Worm (Caenorhabditis elegans) whole organism, L1 larva: ENCODE data around the gene D1044.1.

ENCODE experiments used
- F16B12.6 ChIP-seq: fragments of 150-350 bp; optimal IDR thresholded peaks from 2 replicates; lab custom pipeline; 2014; ENCODE audit warnings: missing biosample characterization, missing genetic modification characterization
- aha-1 ChIP-seq: fragments of 150-350 bp; optimal IDR thresholded peaks from 2 replicates; lab custom pipeline; 2014; ENCODE audit warnings: missing biosample characterization, missing genetic modification characterization
- alr-1 ChIP-seq: fragments of 200-800 bp; sonication (Bioruptor generic); optimal IDR thresholded peaks from 2 replicates; lab custom pipeline; 2018; ENCODE audit warnings: borderline replicate concordance, mild to moderate bottlenecking, missing genetic modification characterization, missing compliant biosample characterization
- ceh-8 ChIP-seq: fragments of 200-800 bp; sonication (Bioruptor generic); optimal IDR thresholded peaks from 2 replicates; lab custom pipeline; 2018; ENCODE audit warnings: mild to moderate bottlenecking, missing genetic modification characterization, moderate library complexity, missing compliant biosample characterization
- ceh-90 ChIP-seq: sonication (generic microtip); optimal IDR thresholded peaks from 2 replicates; lab custom pipeline; 2016; ENCODE audit warnings: missing genetic modification characterization, missing compliant biosample characterization
- dpl-1 ChIP-seq, 3 experiments: fragments of 150-350 bp in 2 of 3; sonication (generic microtip) in 1 of 3; optimal IDR thresholded peaks; 2 replicates each; lab custom pipeline; 2014 to 2017; ENCODE audit warnings: missing biosample characterization in 3 of 3, missing genetic modification characterization in 3 of 3, missing genetic modification reagents in 3 of 3
- dsc-1 ChIP-seq: sonication (generic microtip); optimal IDR thresholded peaks from 2 replicates; lab custom pipeline; 2016; ENCODE audit warnings: mild to moderate bottlenecking, missing genetic modification characterization, missing compliant biosample characterization
- efl-3 ChIP-seq: fragments of 200-800 bp; sonication (Bioruptor generic); optimal IDR thresholded peaks from 2 replicates; lab custom pipeline; 2018; ENCODE audit warnings: mild to moderate bottlenecking, missing genetic modification characterization, missing compliant biosample characterization
- elt-3 ChIP-seq, 6 experiments: fragments of 150-350 bp in 1 of 6; sonication (generic microtip); optimal IDR thresholded peaks; 2 replicates each; lab custom pipeline; 2017 to 2018; ENCODE audit warnings: missing biosample characterization in 6 of 6, missing genetic modification characterization in 6 of 6, inconsistent platforms in 1 of 6
- fkh-4 ChIP-seq: sonication (generic microtip); optimal IDR thresholded peaks from 2 replicates; lab custom pipeline; 2016; ENCODE audit warnings: missing compliant biosample characterization, missing genetic modification characterization, borderline replicate concordance
- fos-1 ChIP-seq: fragments of 150-350 bp; optimal IDR thresholded peaks from 2 replicates; lab custom pipeline; 2014; ENCODE audit warnings: missing biosample characterization, missing genetic modification characterization
- grh-1 ChIP-seq: fragments of 200-800 bp; sonication (Bioruptor generic); IDR thresholded peaks from 2 replicates; pipeline ENCODE4 v1.3.6; 2022; ENCODE audit warnings: missing genetic modification reagents, missing genetic modification characterization, missing compliant biosample characterization
- hlh-4 ChIP-seq: sonication (generic microtip); optimal IDR thresholded peaks from 2 replicates; lab custom pipeline; 2016; ENCODE audit warnings: mild to moderate bottlenecking, missing genetic modification characterization, missing compliant biosample characterization
- hpl-2 ChIP-seq: fragments of 150-350 bp; optimal IDR thresholded peaks from 2 replicates; lab custom pipeline; 2014; ENCODE audit warnings: missing biosample characterization, missing genetic modification reagents, missing genetic modification characterization
- irx-1 ChIP-seq: sonication (generic microtip); optimal IDR thresholded peaks from 2 replicates; lab custom pipeline; 2016; ENCODE audit warnings: missing genetic modification characterization, missing compliant biosample characterization
- jun-1 ChIP-seq: fragments of 150-350 bp; optimal IDR thresholded peaks from 2 replicates; lab custom pipeline; 2014; ENCODE audit warnings: missing biosample characterization, missing genetic modification reagents, missing genetic modification characterization
- lin-15B ChIP-seq: fragments of 150-350 bp; sonication (generic microtip); optimal IDR thresholded peaks from 3 replicates; lab custom pipeline; 2014; ENCODE audit warnings: missing biosample characterization, missing genetic modification characterization
- lir-3 ChIP-seq: sonication (generic microtip); optimal IDR thresholded peaks from 2 replicates; lab custom pipeline; 2016; ENCODE audit warnings: mild to moderate bottlenecking, missing genetic modification characterization, moderate library complexity, missing compliant biosample characterization; ENCODE audit not compliant: poor library complexity
- lsy-2 ChIP-seq, 2 experiments: fragments of 150-350 bp; optimal IDR thresholded peaks; 2 replicates each; lab custom pipeline; 2014; ENCODE audit warnings: missing biosample characterization in 2 of 2, missing genetic modification characterization in 2 of 2
- mdl-1 ChIP-seq, 2 experiments: fragments of 150-350 bp; optimal IDR thresholded peaks; 2 replicates each; lab custom pipeline; 2014 to 2017; ENCODE audit warnings: missing biosample characterization in 2 of 2, missing genetic modification characterization in 2 of 2, inconsistent platforms in 1 of 2
- mef-2 ChIP-seq: fragments of 150-350 bp; optimal IDR thresholded peaks from 2 replicates; lab custom pipeline; 2014; ENCODE audit warnings: missing biosample characterization, missing genetic modification characterization
- mep-1 ChIP-seq: fragments of 150-350 bp; optimal IDR thresholded peaks from 2 replicates; lab custom pipeline; 2014; ENCODE audit warnings: missing biosample characterization, missing genetic modification characterization
- nhr-12 ChIP-seq: sonication (generic microtip); optimal IDR thresholded peaks from 2 replicates; lab custom pipeline; 2017; ENCODE audit warnings: missing biosample characterization, missing genetic modification characterization
- nhr-20 ChIP-seq: sonication (generic microtip); optimal IDR thresholded peaks from 2 replicates; lab custom pipeline; 2016; ENCODE audit warnings: mild to moderate bottlenecking, missing genetic modification characterization, missing compliant biosample characterization
- nhr-237 ChIP-seq: fragments of 150-350 bp; optimal IDR thresholded peaks from 2 replicates; lab custom pipeline; 2014; ENCODE audit warnings: missing biosample characterization, missing genetic modification characterization
- nhr-47 ChIP-seq: sonication (generic microtip); optimal IDR thresholded peaks from 2 replicates; lab custom pipeline; 2016; ENCODE audit warnings: mild to moderate bottlenecking, missing genetic modification characterization, moderate library complexity, missing compliant biosample characterization
- nhr-71 ChIP-seq: sonication (generic microtip); optimal IDR thresholded peaks from 2 replicates; lab custom pipeline; 2016; ENCODE audit warnings: mild to moderate bottlenecking, missing genetic modification characterization, moderate library complexity, missing compliant biosample characterization
- nhr-76 ChIP-seq: sonication (generic microtip); optimal IDR thresholded peaks from 2 replicates; lab custom pipeline; 2017; ENCODE audit warnings: missing biosample characterization, missing genetic modification characterization
- nhr-77 ChIP-seq: fragments of 150-350 bp; optimal IDR thresholded peaks from 2 replicates; lab custom pipeline; 2014; ENCODE audit warnings: missing biosample characterization, missing genetic modification characterization
- nhr-84 ChIP-seq: sonication (generic microtip); optimal IDR thresholded peaks from 2 replicates; lab custom pipeline; 2017; ENCODE audit warnings: missing biosample characterization, missing genetic modification characterization
- nhr-85 ChIP-seq: sonication (generic microtip); peaks from one replicate; lab custom pipeline; 2016; ENCODE audit warnings: missing genetic modification characterization, inconsistent platforms, missing compliant biosample characterization
- nhr-90 ChIP-seq: sonication (generic microtip); optimal IDR thresholded peaks from 2 replicates; lab custom pipeline; 2016; ENCODE audit warnings: mild to moderate bottlenecking, missing genetic modification characterization, missing compliant biosample characterization; ENCODE audit not compliant: poor library complexity
- rnt-1 ChIP-seq: sonication (generic microtip); optimal IDR thresholded peaks from 2 replicates; lab custom pipeline; 2016; ENCODE audit warnings: mild to moderate bottlenecking, missing genetic modification characterization, moderate library complexity, missing compliant biosample characterization
- skn-1 ChIP-seq: fragments of 150-350 bp; optimal IDR thresholded peaks from 2 replicates; lab custom pipeline; 2014; ENCODE audit warnings: missing biosample characterization, missing genetic modification characterization
- snpc-4 ChIP-seq: fragments of 150-350 bp; optimal IDR thresholded peaks from 2 replicates; lab custom pipeline; 2014; ENCODE audit warnings: missing biosample characterization, missing genetic modification characterization
- snu-23 ChIP-seq: sonication (generic microtip); optimal IDR thresholded peaks from 2 replicates; lab custom pipeline; 2016; ENCODE audit warnings: missing genetic modification characterization, missing compliant biosample characterization
- sptf-1 ChIP-seq: fragments of 150-350 bp; optimal IDR thresholded peaks from 2 replicates; lab custom pipeline; 2014; ENCODE audit warnings: missing biosample characterization, missing genetic modification characterization
- sup-37 ChIP-seq: fragments of 200-800 bp; sonication (Bioruptor generic); optimal IDR thresholded peaks from 2 replicates; lab custom pipeline; 2018; ENCODE audit warnings: mild to moderate bottlenecking, missing genetic modification characterization, missing compliant biosample characterization
- swsn-7 ChIP-seq: sonication (generic microtip); optimal IDR thresholded peaks from 2 replicates; lab custom pipeline; 2016; ENCODE audit warnings: missing genetic modification characterization, missing compliant biosample characterization
- tlp-1 ChIP-seq: fragments of 150-350 bp; optimal IDR thresholded peaks from 2 replicates; lab custom pipeline; 2014; ENCODE audit warnings: missing biosample characterization, missing genetic modification characterization
- unc-130 ChIP-seq: fragments of 150-350 bp; optimal IDR thresholded peaks from 2 replicates; lab custom pipeline; 2017; ENCODE audit warnings: missing biosample characterization, missing genetic modification characterization, inconsistent platforms
- unc-62 ChIP-seq: fragments of 150-350 bp; optimal IDR thresholded peaks from 2 replicates; lab custom pipeline; 2014; ENCODE audit warnings: missing biosample characterization, missing genetic modification reagents, missing genetic modification characterization
- unc-86 ChIP-seq: sonication (generic microtip); optimal IDR thresholded peaks from 2 replicates; lab custom pipeline; 2016; ENCODE audit warnings: missing genetic modification characterization, missing compliant biosample characterization
- unc-98 ChIP-seq: fragments of 200-800 bp; sonication (Bioruptor generic); IDR thresholded peaks from 2 replicates; pipeline ENCODE4 v1.3.6; 2022; ENCODE audit warnings: missing genetic modification characterization, missing compliant biosample characterization
- vab-15 ChIP-seq: sonication (generic microtip); optimal IDR thresholded peaks from 2 replicates; lab custom pipeline; 2017; ENCODE audit warnings: missing genotype, mild to moderate bottlenecking, missing genetic modification characterization, missing compliant biosample characterization
- xbp-1 ChIP-seq: sonication (generic microtip); optimal IDR thresholded peaks from 2 replicates; lab custom pipeline; 2016; ENCODE audit warnings: missing genetic modification characterization, missing compliant biosample characterization
- zag-1 ChIP-seq: fragments of 150-350 bp; optimal IDR thresholded peaks from 2 replicates; lab custom pipeline; 2014; ENCODE audit warnings: missing biosample characterization, missing genetic modification characterization
- zip-4 ChIP-seq: fragments of 200-800 bp; sonication (Bioruptor generic); optimal IDR thresholded peaks from 2 replicates; lab custom pipeline; 2018; ENCODE audit warnings: mild to moderate bottlenecking, missing genetic modification characterization, moderate library complexity, missing compliant biosample characterization
- ztf-11 ChIP-seq, 2 experiments: sonication (generic microtip); optimal IDR thresholded peaks; 2 replicates each; lab custom pipeline; 2016 to 2017; ENCODE audit warnings: missing genetic modification characterization in 2 of 2, missing biosample characterization in 1 of 2, missing compliant biosample characterization in 1 of 2

The D1044.1 gene

DNA sequence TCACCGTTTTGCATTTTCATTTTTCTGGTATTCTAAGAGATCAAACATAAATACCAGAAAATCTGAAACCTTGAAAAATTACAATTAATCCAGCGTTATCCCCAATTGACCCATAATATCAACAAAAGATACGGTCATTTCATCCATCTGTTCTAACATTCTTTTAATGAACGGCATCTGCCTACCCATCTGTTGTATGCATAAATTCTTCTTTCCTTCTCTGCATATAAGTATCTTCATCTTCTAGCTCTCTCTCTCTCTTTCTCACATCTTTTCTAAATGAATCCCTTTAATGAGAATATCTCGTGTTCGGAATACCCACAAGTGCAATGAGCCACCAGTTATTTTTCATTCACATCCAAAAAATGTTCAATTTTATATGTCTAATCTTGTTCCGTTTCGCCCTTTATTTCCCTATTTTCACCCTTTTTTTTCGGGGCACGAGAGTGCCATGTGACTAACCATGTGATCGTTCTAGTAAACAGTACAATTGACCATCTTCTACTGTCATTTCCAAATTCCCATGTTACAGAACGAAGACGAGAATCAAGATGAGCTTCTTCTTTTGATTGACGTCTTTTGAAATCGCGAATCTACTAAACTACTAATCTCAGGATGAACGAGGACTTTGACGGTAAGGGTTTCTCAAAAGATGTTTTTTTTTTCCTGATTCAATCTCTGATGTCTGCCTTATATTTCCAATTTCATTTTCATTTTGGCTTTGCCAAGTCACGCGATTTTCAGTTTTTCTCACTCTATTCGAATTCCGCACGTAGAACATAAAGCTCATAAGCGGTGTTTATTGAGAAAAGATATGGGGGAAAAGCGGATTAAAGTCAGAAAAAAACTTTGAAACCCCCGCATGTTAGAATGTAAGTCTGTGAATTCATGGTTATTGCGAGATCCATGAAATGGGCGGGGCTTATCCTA is 42.5 kb upstream of the D1044.1 start, which contains the start of gene R02F2.1 (continued):
- TF ChIP-seq hpl-2 (GFP tag; lab: Kevin White, UChicago): no peak
- no peak for TF ChIP-seq nhr-12
- no peak for TF ChIP-seq sptf-1 (tag; lab: Kevin White, UChicago)
- peak in 2 of 6 experiments; percentile 19 to 58 for TF ChIP-seq elt-3 (tag; optimal IDR thresholded peaks at IDR 0.05; lab: Kevin White, UChicago)
- TF ChIP-seq zip-4 (GFP tag; lab: Kevin White, UChicago): no peak
- no peak for TF ChIP-seq fos-1
- no peak for TF ChIP-seq hlh-4 (tag; lab: Kevin White, UChicago)
- TF ChIP-seq mef-2 (tag; lab: Kevin White, UChicago): no peak
- peak; percentile 76 for TF ChIP-seq nhr-20
- no peak for TF ChIP-seq snpc-4 (tag; lab: Kevin White, UChicago)
- peak; percentile 78 for TF ChIP-seq snu-23 (GFP tag; lab: Kevin White, UChicago)
- TF ChIP-seq nhr-85 (tag; lab: Kevin White, UChicago): peak; percentile 80
- peak; percentile 7 to 45 for TF ChIP-seq lsy-2 (tag; optimal IDR thresholded peaks at IDR 0.05; lab: Kevin White, UChicago)
- TF ChIP-seq nhr-76 (tag; lab: Kevin White, UChicago): no peak
- no peak for TF ChIP-seq rnt-1 (tag; lab: Kevin White, UChicago)
- TF ChIP-seq mdl-1 (tag; optimal IDR thresholded peaks at IDR 0.05; lab: Kevin White, UChicago): peak in 1 of 2 experiments; percentile 84
- peak; percentile 16 for TF ChIP-seq skn-1 (tag; lab: Kevin White, UChicago)
- peak; percentile 40 for TF ChIP-seq nhr-47 (tag; lab: Kevin White, UChicago)
- TF ChIP-seq jun-1: no peak
- peak; percentile 66 for TF ChIP-seq nhr-90
- TF ChIP-seq dsc-1 (tag; lab: Kevin White, UChicago): peak; percentile 79
- no peak for TF ChIP-seq nhr-237
- no peak for TF ChIP-seq grh-1 (GFP tag; lab: Robert Waterston, UW)
- TF ChIP-seq ztf-11 (tag; optimal IDR thresholded peaks at IDR 0.05; lab: Kevin White, UChicago): peak in 1 of 2 experiments; percentile 14
- TF ChIP-seq F16B12.6 (tag; lab: Kevin White, UChicago): no peak
- TF ChIP-seq nhr-77: no peak
- TF ChIP-seq unc-98: no peak
- no peak for TF ChIP-seq lin-15B (tag; lab: Kevin White, UChicago)
- no peak for TF ChIP-seq aha-1 (tag; lab: Kevin White, UChicago)
- TF ChIP-seq, all 84 proteins: peak for 25

DNA sequence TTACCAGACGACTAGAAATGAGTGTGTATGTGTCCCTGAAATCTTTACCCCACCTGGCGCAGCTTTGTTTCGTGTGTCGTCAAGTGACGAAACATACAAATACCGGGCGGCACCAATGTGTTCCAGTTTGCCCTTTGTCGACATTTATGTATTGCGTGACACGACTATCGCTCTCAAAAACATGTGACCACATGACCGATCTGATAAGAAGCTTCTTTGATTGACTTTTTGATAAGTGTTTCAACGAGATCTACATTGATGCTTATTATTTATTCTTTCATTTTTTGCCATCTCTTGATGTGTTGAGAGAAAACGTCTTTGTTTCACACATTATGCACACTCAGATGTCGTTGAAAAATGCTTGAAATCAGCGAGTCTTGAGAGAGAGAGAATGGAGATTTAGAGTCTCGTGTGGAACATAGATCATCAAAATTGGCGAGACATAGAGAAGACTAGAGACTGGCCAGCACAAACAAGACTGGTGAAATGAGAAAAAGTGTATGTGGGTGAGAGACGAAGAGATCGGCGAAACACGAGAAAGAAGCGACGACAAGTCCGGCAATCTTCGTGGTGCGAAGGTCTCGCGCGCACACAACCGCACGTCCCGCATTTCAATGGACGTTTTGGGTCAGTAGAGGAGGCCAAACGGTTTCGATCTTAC is 41.0 kb upstream of the D1044.1 start:
- TF ChIP-seq ceh-8 (GFP tag; lab: Kevin White, UChicago) (no peak), swsn-7 (tag; lab: Kevin White, UChicago) (peak; percentile 42), lsy-2 (tag; optimal IDR thresholded peaks at IDR 0.05; lab: Kevin White, UChicago) (peak; percentile 10 to 61), alr-1 (no peak), nhr-84 (no peak), tlp-1 (no peak), dpl-1 (GFP tag; optimal IDR thresholded peaks at IDR 0.05; lab: Kevin White, UChicago) (peak; percentile 14 to 43 (median 33)), efl-3 (GFP tag; lab: Kevin White, UChicago) (no peak), zag-1 (peak; percentile 45), fkh-4 (tag; lab: Kevin White, UChicago) (no peak), vab-15 (tag; lab: Kevin White, UChicago) (no peak), lir-3 (tag; lab: Kevin White, UChicago) (peak; percentile 4), snu-23 (GFP tag; lab: Kevin White, UChicago) (peak; percentile 65), unc-62 (GFP tag; lab: Kevin White, UChicago) (no peak), nhr-71 (peak; percentile 68), unc-86 (tag; lab: Kevin White, UChicago) (no peak), mef-2 (tag; lab: Kevin White, UChicago) (no peak), xbp-1 (tag; lab: Kevin White, UChicago) (peak; percentile 25), mep-1 (peak; percentile 57), unc-130 (tag; lab: Kevin White, UChicago) (no peak), nhr-90 (peak; percentile 58), elt-3 (tag; optimal IDR thresholded peaks at IDR 0.05; lab: Kevin White, UChicago) (peak in 3 of 6 experiments; percentile 13 to 67 (median 52)), irx-1 (tag; lab: Kevin White, UChicago) (peak; percentile 27), ceh-90 (no peak), sup-37 (GFP tag; lab: Kevin White, UChicago) (no peak), nhr-85 (tag; lab: Kevin White, UChicago) (peak; percentile 82)
